Worm (Caenorhabditis elegans): Measurements from ENCODE around the gene clec-31.

DNA sequence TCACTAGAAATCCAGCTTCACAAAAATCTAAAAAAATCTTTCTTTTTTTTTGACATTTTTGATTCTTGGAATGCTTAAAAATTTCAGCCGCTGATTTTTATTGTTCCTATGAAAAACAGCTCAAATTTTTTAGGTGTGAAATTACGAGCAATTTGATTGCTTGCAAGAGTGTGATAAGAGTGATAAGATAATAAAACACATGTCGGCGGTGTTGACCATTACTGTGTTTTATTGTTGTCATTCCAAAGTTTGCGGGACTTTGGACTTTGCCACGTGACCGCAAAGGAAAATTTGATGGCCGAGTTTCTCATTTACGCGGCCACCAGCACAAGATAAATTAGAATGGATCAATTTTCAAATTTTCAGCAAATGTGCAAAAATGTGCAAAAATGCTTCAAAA is 41.2 kb downstream of the clec-31 start:
- no peak for TF ChIP-seq Y5F2A.4 (GFP tag; optimal IDR thresholded peaks at IDR 0.05)
- TF ChIP-seq ceh-28 (tag; optimal IDR thresholded peaks at IDR 0.05): no peak
- no peak for TF ChIP-seq lin-39 (tag; optimal IDR thresholded peaks at IDR 0.05)
- TF ChIP-seq unc-62 (GFP tag; optimal IDR thresholded peaks at IDR 0.05 in 1 of 2): no peak
- no peak for TF ChIP-seq unc-62 (tag; optimal IDR thresholded peaks at IDR 0.05)
- TF ChIP-seq unc-130 (GFP tag; optimal IDR thresholded peaks at IDR 0.05): no peak
- no peak for TF ChIP-seq lin-13 (GFP tag; optimal IDR thresholded peaks at IDR 0.05)
- no peak for TF ChIP-seq nhr-42 (GFP tag; IDR thresholded peaks at IDR 0.05)
- TF ChIP-seq skn-1 (tag; optimal IDR thresholded peaks at IDR 0.05): no peak
